Worm (Caenorhabditis elegans) whole organism, late embryonic: ENCODE data around the gene npr-25.

Experiments
- Y22D7AL.16 ChIP-seq: sonication (generic microtip); optimal IDR thresholded peaks from 2 replicates; lab custom pipeline; 2016; ENCODE audit warnings: missing genetic modification characterization, missing compliant biosample characterization
- ceh-31 ChIP-seq: sonication (generic microtip); optimal IDR thresholded peaks from 2 replicates; lab custom pipeline; 2016; ENCODE audit warnings: missing genetic modification characterization, missing compliant biosample characterization
- elt-2 ChIP-seq: sonication (generic microtip); optimal IDR thresholded peaks from 2 replicates; lab custom pipeline; 2016; ENCODE audit warnings: missing genetic modification reagents, missing genetic modification characterization, missing compliant biosample characterization
- fax-1 ChIP-seq: sonication (generic microtip); optimal IDR thresholded peaks from 2 replicates; lab custom pipeline; 2016; ENCODE audit warnings: missing genotype, missing genetic modification characterization, missing compliant biosample characterization
- hlh-13 ChIP-seq: fragments of 200-800 bp; sonication (Bioruptor generic); optimal IDR thresholded peaks from 2 replicates; lab custom pipeline; 2018; ENCODE audit warnings: mild to moderate bottlenecking, missing genetic modification characterization, missing compliant biosample characterization
- pag-3 ChIP-seq: sonication (generic microtip); optimal IDR thresholded peaks from 2 replicates; lab custom pipeline; 2016; ENCODE audit warnings: missing compliant biosample characterization, missing genetic modification characterization, borderline replicate concordance
- pha-4 ChIP-seq: fragments of 150-350 bp; optimal IDR thresholded peaks from 2 replicates; lab custom pipeline; 2018; ENCODE audit warnings: missing biosample characterization, missing genetic modification reagents, missing genetic modification characterization
- pqm-1 ChIP-seq: sonication (generic microtip); optimal IDR thresholded peaks from 2 replicates; lab custom pipeline; 2016; ENCODE audit warnings: missing genetic modification characterization, missing compliant biosample characterization
- rnt-1 ChIP-seq: sonication (generic microtip); optimal IDR thresholded peaks from 2 replicates; lab custom pipeline; 2016; ENCODE audit warnings: missing genetic modification characterization, missing compliant biosample characterization
- sox-4 ChIP-seq: sonication (generic microtip); optimal IDR thresholded peaks from 2 replicates; lab custom pipeline; 2017; ENCODE audit warnings: mild to moderate bottlenecking, missing genetic modification characterization, inconsistent platforms, missing compliant biosample characterization
- tbx-2 ChIP-seq: sonication (generic microtip); optimal IDR thresholded peaks from 2 replicates; lab custom pipeline; 2016; ENCODE audit warnings: missing genetic modification characterization, missing compliant biosample characterization
- unc-86 ChIP-seq: sonication (generic microtip); optimal IDR thresholded peaks from 2 replicates; lab custom pipeline; 2016; ENCODE audit warnings: missing genetic modification characterization, missing compliant biosample characterization
- zip-5 ChIP-seq: sonication (generic microtip); optimal IDR thresholded peaks from 2 replicates; lab custom pipeline; 2016; ENCODE audit warnings: missing genetic modification characterization, missing compliant biosample characterization

ce11 chrV:11366129-11366528 is 13.3 kb upstream of the npr-25 start, which contains the start of gene dop-5:
- TF ChIP-seq pqm-1 (tag; lab: Kevin White, UChicago) = no peak
- no peak for TF ChIP-seq tbx-2
- TF ChIP-seq zip-5 (tag; lab: Kevin White, UChicago) = no peak
- no peak for TF ChIP-seq elt-2 (tag; lab: Kevin White, UChicago)
- TF ChIP-seq ceh-31 (tag; lab: Kevin White, UChicago) = no peak
- no peak for TF ChIP-seq hlh-13
- TF ChIP-seq Y22D7AL.16 (tag; lab: Kevin White, UChicago) = no peak
- TF ChIP-seq pha-4 = no peak
- no peak for TF ChIP-seq sox-4 (tag; lab: Kevin White, UChicago)
- TF ChIP-seq pag-3 (tag; lab: Kevin White, UChicago) = no peak
- TF ChIP-seq fax-1 (tag; lab: Kevin White, UChicago) = no peak
- no peak for TF ChIP-seq unc-86 (tag; lab: Kevin White, UChicago)
- no peak for TF ChIP-seq rnt-1 (tag; lab: Kevin White, UChicago)
